Worm (Caenorhabditis elegans) whole organism, L4/young adult: Measurements from ENCODE around the gene C03B8.3.

Experiments used
- dao-5 ChIP-seq: sonication (generic microtip); optimal IDR thresholded peaks from 2 replicates; lab custom pipeline; 2016; ENCODE audit warnings: missing genotype, missing genetic modification characterization, moderate library complexity, missing compliant biosample characterization
- him-1 ChIP-seq: sonication (generic microtip); optimal IDR thresholded peaks from 2 replicates; lab custom pipeline; 2016; ENCODE audit warnings: missing genotype, missing genetic modification reagents, missing genetic modification characterization, missing compliant biosample characterization

- no peak for TF ChIP-seq dao-5 (tag; lab: Kevin White, UChicago)
- no peak for TF ChIP-seq him-1 (tag; lab: Kevin White, UChicago)
Measured at ce11 chrIII:7722999-7723398, 10.9 kb downstream of the C03B8.3 start.
